Worm (Caenorhabditis elegans): Measurements from ENCODE around the gene cdc-50.B.
A peak's percentile ranks its signal among the peaks of the same experiment; 100 is the strongest.

cdc-50.B gene

ce11 chrIV:8792808-8793207, 28.1 kb downstream of the cdc-50.B start, which contains the start of gene C33D9.3:
C33D9.3 (minus strand) TSS chrIV:8792908.
- no peak for TF ChIP-seq pqm-1 (tag; optimal IDR thresholded peaks at IDR 0.05)
- TF ChIP-seq rnt-1 (tag; optimal IDR thresholded peaks at IDR 0.05), result no peak
- TF ChIP-seq odd-2 (tag; optimal IDR thresholded peaks at IDR 0.05), result no peak
- TF ChIP-seq gmeb-2 (tag; optimal IDR thresholded peaks at IDR 0.05), result no peak
- no peak for TF ChIP-seq mec-3 (tag; optimal IDR thresholded peaks at IDR 0.05; ENCODE audit: borderline replicate concordance)
- TF ChIP-seq ztf-16 (tag; optimal IDR thresholded peaks at IDR 0.05), result no peak
- TF ChIP-seq ceh-45 (GFP tag; IDR thresholded peaks at IDR 0.05), result no peak
- TF ChIP-seq sdc-2 (tag; optimal IDR thresholded peaks at IDR 0.05), result no peak

DNA sequence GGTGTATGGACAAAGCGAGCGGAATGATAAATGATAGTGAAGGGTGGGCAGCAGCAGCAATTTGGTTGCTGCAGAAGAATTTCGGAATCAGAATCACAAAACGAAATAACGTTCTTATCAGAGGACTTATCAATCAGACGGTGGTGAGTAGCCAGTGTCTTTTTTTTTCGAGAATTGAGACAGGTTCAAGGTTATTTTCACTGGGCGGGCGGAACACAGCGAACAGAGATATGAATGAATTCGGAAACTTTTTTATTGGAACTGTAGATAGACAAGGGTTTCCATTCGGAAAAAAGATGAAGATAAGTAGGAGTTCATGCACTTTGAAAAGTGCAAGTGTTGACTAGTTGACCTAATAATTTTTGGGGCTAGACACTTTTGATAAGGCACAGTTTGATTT, 28.6 kb downstream of the cdc-50.B start:
- TF ChIP-seq T23F11.4 (GFP tag; optimal IDR thresholded peaks at IDR 0.05) (no peak), dmd-4 (tag; optimal IDR thresholded peaks at IDR 0.05; ENCODE audit: borderline replicate concordance) (no peak), fkh-6 (tag; optimal IDR thresholded peaks at IDR 0.05) (no peak), syd-9 (tag; optimal IDR thresholded peaks at IDR 0.05) (no peak), sdc-2 (tag; optimal IDR thresholded peaks at IDR 0.05) (no peak), zip-5 (tag; optimal IDR thresholded peaks at IDR 0.05) (no peak), ceh-22 (tag; optimal IDR thresholded peaks at IDR 0.05) (no peak), sox-4 (tag; optimal IDR thresholded peaks at IDR 0.05) (no peak), rnt-1 (tag; optimal IDR thresholded peaks at IDR 0.05) (no peak), pax-1 (tag; optimal IDR thresholded peaks at IDR 0.05) (no peak), K02D7.2 (tag; optimal IDR thresholded peaks at IDR 0.05) (no peak), unc-42 (tag; optimal IDR thresholded peaks at IDR 0.05) (no peak), Y22D7AL.16 (tag; optimal IDR thresholded peaks at IDR 0.05) (no peak), C38D4.7 (GFP tag; optimal IDR thresholded peaks at IDR 0.05) (no peak), ceh-45 (GFP tag; IDR thresholded peaks at IDR 0.05) (no peak), ztf-16 (tag; optimal IDR thresholded peaks at IDR 0.05) (no peak), lim-6 (tag; optimal IDR thresholded peaks at IDR 0.05) (no peak), ahr-1 (tag; optimal IDR thresholded peaks at IDR 0.05) (no peak), unc-55 (GFP tag; optimal IDR thresholded peaks at IDR 0.05) (no peak)

ce11 chrIV:8794895-8795665, 30.4 kb downstream of the cdc-50.B start:
- TF ChIP-seq ceh-19 (GFP tag; optimal IDR thresholded peaks at IDR 0.05) (peak; percentile 13), pag-3 (tag; optimal IDR thresholded peaks at IDR 0.05; ENCODE audit: borderline replicate concordance) (no peak), ets-4 (tag; optimal IDR thresholded peaks at IDR 0.05) (no peak), ceh-31 (tag; optimal IDR thresholded peaks at IDR 0.05) (no peak), hlh-15 (tag; optimal IDR thresholded peaks at IDR 0.05) (no peak), ceh-18 (tag; optimal IDR thresholded peaks at IDR 0.05) (peak; percentile 30)

- TF ChIP-seq ceh-19 (GFP tag; optimal IDR thresholded peaks at IDR 0.05) (no peak), nfya-1 (tag; optimal IDR thresholded peaks at IDR 0.05) (no peak), C38D4.7 (GFP tag; optimal IDR thresholded peaks at IDR 0.05) (no peak), ama-1 (optimal IDR thresholded peaks at IDR 0.05) (no peak), madf-2 (tag; optimal IDR thresholded peaks at IDR 0.05) (no peak), hlh-8 (tag; optimal IDR thresholded peaks at IDR 0.05) (no peak), pat-9 (tag; optimal IDR thresholded peaks at IDR 0.05) (no peak), K09A11.1 (tag; optimal IDR thresholded peaks at IDR 0.05; ENCODE audit: insufficient read depth) (no peak), C08G9.2 (tag; optimal IDR thresholded peaks at IDR 0.05) (no peak), pag-3 (tag; optimal IDR thresholded peaks at IDR 0.05; ENCODE audit: borderline replicate concordance) (no peak), K02D7.2 (tag; optimal IDR thresholded peaks at IDR 0.05) (no peak), rnt-1 (tag; optimal IDR thresholded peaks at IDR 0.05) (no peak), unc-42 (tag; optimal IDR thresholded peaks at IDR 0.05) (no peak), pha-2 (tag; optimal IDR thresholded peaks at IDR 0.05) (no peak), ceh-2 (tag; optimal IDR thresholded peaks at IDR 0.05) (no peak), hlh-13 (GFP tag; optimal IDR thresholded peaks at IDR 0.05) (no peak)
These were observed 31.6 kb downstream of the cdc-50.B start for ce11 chrIV:8796246-8796645.
